Fruit fly (Drosophila melanogaster) whole organism, wandering third instar larva: ENCODE data around the gene CG44405.

ENCODE experiments used
- Myc ChIP-seq: fragments of >200 bp; optimal IDR thresholded peaks from 2 replicates; lab custom pipeline; 2017
- Rel ChIP-seq, 2 experiments: fragments of 200-800 bp; sonication (Bioruptor generic) in 1 of 2; optimal IDR thresholded peaks; 2 replicates in 1 of 2; 3 replicates in 1 of 2; lab custom pipeline; 2016 to 2019; ENCODE audit warnings: mild to moderate bottlenecking in 2 of 2, missing biosample characterization in 2 of 2, missing genetic modification characterization in 2 of 2, moderate library complexity in 1 of 2
- woc ChIP-seq: sonication (Bioruptor generic); optimal IDR thresholded peaks from 2 replicates; lab custom pipeline; 2016; ENCODE audit warnings: missing biosample characterization, mild to moderate bottlenecking, missing genetic modification characterization

DNA sequence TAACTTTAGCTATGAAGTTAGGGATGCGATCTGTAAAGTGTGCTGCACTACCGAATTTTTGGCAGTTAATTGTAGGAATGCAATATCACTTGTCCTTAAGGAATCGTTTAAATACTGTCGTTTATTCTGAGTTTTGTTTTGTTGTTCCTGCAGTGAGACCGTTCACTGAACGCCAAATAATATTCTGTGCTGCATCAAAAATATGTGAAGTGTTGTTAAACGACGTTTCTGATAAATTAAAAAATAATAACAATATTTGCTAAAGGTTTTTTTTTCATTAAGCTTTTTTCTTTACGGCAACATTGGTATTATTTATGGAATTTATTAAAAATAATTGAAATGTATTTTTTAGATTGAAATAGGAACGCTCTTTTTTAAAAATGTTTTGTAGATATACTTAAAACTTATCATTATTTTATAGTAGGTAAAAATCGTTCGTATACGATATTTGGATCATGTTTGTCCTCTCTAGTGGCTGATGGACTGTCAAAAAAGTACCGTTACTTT is 39.3 kb downstream of the CG44405 start, which contains the start of gene GMF:
- no peak for TF ChIP-seq Myc
- peak; percentile 57 for TF ChIP-seq woc (GFP tag; lab: Kevin White, UChicago)
- no peak for TF ChIP-seq Rel (GFP tag; optimal IDR thresholded peaks at IDR 0.05; lab: Kevin White, UChicago)
- TF ChIP-seq Rel (tag; optimal IDR thresholded peaks at IDR 0.05; lab: Kevin White, UChicago), result peak; percentile 20
